Fruit fly (Drosophila melanogaster): ENCODE measurements around the gene CG14323.

- no peak for TF ChIP-seq Sox102F (GFP tag; optimal IDR thresholded peaks at IDR 0.05)
- TF ChIP-seq salr (GFP tag; optimal IDR thresholded peaks at IDR 0.05), result no peak
- no peak for TF ChIP-seq Met (GFP tag; optimal IDR thresholded peaks at IDR 0.05)
- TF ChIP-seq CG16779 (tag; optimal IDR thresholded peaks at IDR 0.05), result no peak
- TF ChIP-seq fd85E (GFP tag; optimal IDR thresholded peaks at IDR 0.05), result no peak
- TF ChIP-seq Eip78C (GFP tag), result peak; percentile 46
- no peak for TF ChIP-seq vri (GFP tag; optimal IDR thresholded peaks at IDR 0.05)
- no peak for TF ChIP-seq Blimp-1 (GFP tag; optimal IDR thresholded peaks at IDR 0.05)
- TF ChIP-seq CG3919 (GFP tag; optimal IDR thresholded peaks at IDR 0.05), result no peak
- TF ChIP-seq Lpt (GFP tag; optimal IDR thresholded peaks at IDR 0.05), result no peak
- TF ChIP-seq CG8119 (GFP tag; IDR thresholded peaks at IDR 0.05), result no peak
These were observed at the start of gene CG14323 for dm6 chr3R:17622062-17622766.

Data from whole organism, prepupa.